Fruit fly (Drosophila melanogaster) whole organism, embryonic: ENCODE data around the gene Nelf-E.
A peak's percentile ranks its signal among the peaks of the same experiment; 100 is the strongest.

ENCODE experiments used
- CG10543 ChIP-seq: fragments of 200-800 bp; sonication (Bioruptor generic); optimal IDR thresholded peaks from 3 replicates; lab custom pipeline; 2017; ENCODE audit warnings: missing biosample characterization, mild to moderate bottlenecking, missing genetic modification characterization, moderate library complexity
- CG11085 ChIP-seq: fragments of 200-800 bp; sonication (Bioruptor generic); IDR thresholded peaks from 2 replicates; pipeline ENCODE4 v1.3.6; 2022; ENCODE audit warnings: missing biosample characterization, missing genetic modification characterization
- CG13287 ChIP-seq: fragments of 200-800 bp; sonication (Bioruptor generic); IDR thresholded peaks from 2 replicates; pipeline ENCODE4 v1.3.6; 2022; ENCODE audit warnings: missing biosample characterization, missing genetic modification characterization; ENCODE audit not compliant: partially characterized antibody
- CG14050 ChIP-seq: fragments of 200-800 bp; sonication (Bioruptor generic); IDR thresholded peaks from 3 replicates; pipeline ENCODE4 v1.3.6; 2022; ENCODE audit warnings: missing biosample characterization, missing genetic modification characterization
- CG14441 ChIP-seq: fragments of 200-800 bp; sonication (Bioruptor generic); IDR thresholded peaks from 2 replicates; pipeline ENCODE4 v1.3.6; 2022; ENCODE audit warnings: missing biosample characterization, missing genetic modification characterization
- CG14860 ChIP-seq: fragments of 200-800 bp; sonication (Bioruptor generic); IDR thresholded peaks from 3 replicates; pipeline ENCODE4 v1.3.6; 2022; ENCODE audit warnings: missing biosample characterization, missing genetic modification characterization; ENCODE audit not compliant: partially characterized antibody
- CG1529 ChIP-seq: fragments of 200-800 bp; sonication (Bioruptor generic); optimal IDR thresholded peaks from 3 replicates; lab custom pipeline; 2018; ENCODE audit warnings: missing biosample characterization, missing genetic modification characterization
- CG16779 ChIP-seq: fragments of 200-800 bp; sonication (Bioruptor generic); IDR thresholded peaks from 2 replicates; pipeline ENCODE4 v1.3.6; 2022; ENCODE audit warnings: missing biosample characterization, missing genetic modification characterization
- CG16863 ChIP-seq: fragments of 200-800 bp; sonication (Bioruptor generic); optimal IDR thresholded peaks from 3 replicates; lab custom pipeline; 2016; ENCODE audit warnings: missing biosample characterization, missing genetic modification characterization
- CG18011 ChIP-seq: fragments of 200-800 bp; sonication (Bioruptor generic); optimal IDR thresholded peaks from 2 replicates; lab custom pipeline; 2017; ENCODE audit warnings: missing biosample characterization, missing genetic modification characterization, mild to moderate bottlenecking, moderate library complexity, missing genotype
- CG1832 ChIP-seq: fragments of 200-800 bp; sonication (Bioruptor generic); optimal IDR thresholded peaks from 2 replicates; lab custom pipeline; 2017; ENCODE audit warnings: missing biosample characterization, mild to moderate bottlenecking, missing genetic modification characterization, inconsistent platforms
- CG18599 ChIP-seq: fragments of 200-800 bp; sonication (Bioruptor generic); optimal IDR thresholded peaks from 3 replicates; lab custom pipeline; 2017; ENCODE audit warnings: missing biosample characterization, missing genetic modification characterization, mild to moderate bottlenecking, moderate library complexity, missing genetic modification reagents
- CG2199 ChIP-seq: fragments of 200-800 bp; sonication (Bioruptor generic); IDR thresholded peaks from 3 replicates; pipeline ENCODE4 v1.3.6; 2022; ENCODE audit warnings: missing biosample characterization, missing genetic modification characterization
- CG30020 ChIP-seq: fragments of 200-800 bp; optimal IDR thresholded peaks from 2 replicates; lab custom pipeline; 2019; ENCODE audit warnings: missing biosample characterization, mild to moderate bottlenecking, missing genetic modification characterization, moderate library complexity
- CG4707 ChIP-seq: fragments of 200-800 bp; sonication (Bioruptor generic); optimal IDR thresholded peaks from 2 replicates; lab custom pipeline; 2018; ENCODE audit warnings: missing biosample characterization, mild to moderate bottlenecking, missing genetic modification characterization, moderate library complexity
- CG5180 ChIP-seq: fragments of 200-800 bp; sonication (Bioruptor generic); optimal IDR thresholded peaks from 3 replicates; lab custom pipeline; 2017; ENCODE audit warnings: missing biosample characterization, missing genetic modification characterization, mild to moderate bottlenecking, moderate library complexity, missing genetic modification reagents
- CG7372 ChIP-seq: fragments of 200-800 bp; sonication (Bioruptor generic); IDR thresholded peaks from 2 replicates; pipeline ENCODE4 v1.3.6; 2022; ENCODE audit warnings: missing biosample characterization, missing genetic modification characterization
- CG8478 ChIP-seq: fragments of >200 bp; optimal IDR thresholded peaks from 2 replicates; lab custom pipeline; 2018
- CrebB ChIP-seq: fragments of 200-800 bp; sonication (Bioruptor generic); optimal IDR thresholded peaks from 3 replicates; lab custom pipeline; 2018; ENCODE audit warnings: missing biosample characterization, mild to moderate bottlenecking, missing genetic modification characterization
- D ChIP-seq, 2 experiments: fragments of 200-800 bp in 1 of 2; fragments of >200 bp in 1 of 2; sonication (Bioruptor generic) in 1 of 2; optimal IDR thresholded peaks; 2 replicates in 1 of 2; 3 replicates in 1 of 2; lab custom pipeline; 2017; ENCODE audit warnings: mild to moderate bottlenecking in 1 of 2, missing biosample characterization in 1 of 2, missing genetic modification characterization in 1 of 2, missing genetic modification reagents in 1 of 2
- D19A ChIP-seq: fragments of 200-800 bp; optimal IDR thresholded peaks from 3 replicates; lab custom pipeline; 2019; ENCODE audit warnings: missing biosample characterization, mild to moderate bottlenecking, missing genetic modification characterization, moderate library complexity
- Dad ChIP-seq: fragments of 200-800 bp; sonication (Bioruptor generic); optimal IDR thresholded peaks from 3 replicates; lab custom pipeline; 2016; ENCODE audit warnings: missing biosample characterization, missing genetic modification characterization
- Hr3 ChIP-seq: fragments of 200-800 bp; sonication (Bioruptor generic); optimal IDR thresholded peaks from 3 replicates; lab custom pipeline; 2016; ENCODE audit warnings: missing biosample characterization, missing genetic modification characterization
- Nf-YB ChIP-seq: fragments of 200-800 bp; sonication (Bioruptor generic); optimal IDR thresholded peaks from 3 replicates; lab custom pipeline; 2019; ENCODE audit warnings: missing biosample characterization, mild to moderate bottlenecking, missing genetic modification characterization, moderate library complexity
- Nf-YC ChIP-seq: fragments of 200-800 bp; optimal IDR thresholded peaks from 3 replicates; lab custom pipeline; 2019; ENCODE audit warnings: missing biosample characterization, mild to moderate bottlenecking, missing genetic modification characterization, moderate library complexity
- Optix ChIP-seq: fragments of 200-800 bp; sonication (Bioruptor generic); IDR thresholded peaks from 3 replicates; pipeline ENCODE4 v1.3.6; 2022; ENCODE audit warnings: missing biosample characterization, missing genetic modification characterization
- Ptx1 ChIP-seq: fragments of 200-800 bp; sonication (Bioruptor generic); IDR thresholded peaks from 2 replicates; pipeline ENCODE4 v1.3.6; 2022; ENCODE audit warnings: missing biosample characterization, missing genetic modification characterization
- ac ChIP-seq: fragments of 200-800 bp; sonication (Bioruptor generic); optimal IDR thresholded peaks from 3 replicates; lab custom pipeline; 2017; ENCODE audit warnings: missing biosample characterization, mild to moderate bottlenecking, missing genetic modification characterization
- az2 ChIP-seq: fragments of 200-800 bp; sonication (Bioruptor generic); optimal IDR thresholded peaks from 3 replicates; lab custom pipeline; 2016; ENCODE audit warnings: missing biosample characterization, missing genetic modification characterization
- bbx ChIP-seq: fragments of 200-800 bp; sonication (Bioruptor generic); IDR thresholded peaks from 2 replicates; pipeline ENCODE4 v1.3.6; 2022; ENCODE audit warnings: missing biosample characterization, missing genetic modification characterization; ENCODE audit not compliant: partially characterized antibody
- bsh ChIP-seq, 2 experiments: fragments of 200-800 bp; sonication (Bioruptor generic); optimal IDR thresholded peaks; 2 replicates each; lab custom pipeline; 2017 to 2018; ENCODE audit warnings: mild to moderate bottlenecking in 2 of 2, missing biosample characterization in 2 of 2, missing genetic modification characterization in 2 of 2, moderate library complexity in 1 of 2
- ci ChIP-seq: fragments of 200-800 bp; sonication (Bioruptor generic); IDR thresholded peaks from 3 replicates; pipeline ENCODE4 v1.3.6; 2022; ENCODE audit warnings: missing biosample characterization, missing genetic modification characterization
- danr ChIP-seq: fragments of 200-800 bp; sonication (Bioruptor generic); IDR thresholded peaks from 2 replicates; pipeline ENCODE4 v1.3.6; 2022; ENCODE audit warnings: missing biosample characterization, missing genetic modification characterization
- dmrt99B ChIP-seq: fragments of 200-800 bp; sonication (Bioruptor generic); optimal IDR thresholded peaks from 2 replicates; lab custom pipeline; 2018; ENCODE audit warnings: missing biosample characterization, mild to moderate bottlenecking, missing genetic modification characterization, moderate library complexity
- emc ChIP-seq: fragments of 200-800 bp; sonication (Bioruptor generic); optimal IDR thresholded peaks from 2 replicates; lab custom pipeline; 2016; ENCODE audit warnings: missing biosample characterization, missing genetic modification characterization
- exex ChIP-seq: fragments of 200-800 bp; sonication (Bioruptor generic); optimal IDR thresholded peaks from 4 replicates; lab custom pipeline; 2018; ENCODE audit warnings: missing biosample characterization, mild to moderate bottlenecking, missing genetic modification characterization, moderate library complexity
- gcm2 ChIP-seq: fragments of 200-800 bp; sonication (Bioruptor generic); optimal IDR thresholded peaks from 2 replicates; lab custom pipeline; 2016; ENCODE audit warnings: missing biosample characterization, missing genetic modification characterization
- grn ChIP-seq: fragments of 200-800 bp; sonication (Bioruptor generic); optimal IDR thresholded peaks from 3 replicates; lab custom pipeline; 2017; ENCODE audit warnings: missing biosample characterization, missing genetic modification characterization
- h ChIP-seq: fragments of >200 bp; optimal IDR thresholded peaks from 2 replicates; lab custom pipeline; 2017
- kah ChIP-seq: fragments of 200-800 bp; sonication (Bioruptor generic); optimal IDR thresholded peaks from 2 replicates; lab custom pipeline; 2018; ENCODE audit warnings: missing biosample characterization, mild to moderate bottlenecking, missing genetic modification characterization
- klu ChIP-seq: fragments of 200-800 bp; sonication (Bioruptor generic); IDR thresholded peaks from 2 replicates; pipeline ENCODE4 v1.3.6; 2022; ENCODE audit warnings: missing biosample characterization, missing genetic modification characterization
- lilli ChIP-seq: fragments of 200-800 bp; sonication (Bioruptor generic); optimal IDR thresholded peaks from 3 replicates; lab custom pipeline; 2016; ENCODE audit warnings: missing biosample characterization, missing genetic modification characterization
- lola ChIP-seq, 3 experiments: fragments of >200 bp in 2 of 3; fragments of 200-800 bp in 1 of 3; sonication (Bioruptor generic) in 1 of 3; optimal IDR thresholded peaks; 2 replicates each; lab custom pipeline; 2017 to 2019; ENCODE audit warnings: missing biosample characterization in 3 of 3, missing genetic modification characterization in 3 of 3, mild to moderate bottlenecking in 1 of 3, moderate library complexity in 1 of 3
- maf-S ChIP-seq: fragments of 200-800 bp; sonication (Bioruptor generic); optimal IDR thresholded peaks from 2 replicates; lab custom pipeline; 2016; ENCODE audit warnings: missing biosample characterization, missing genetic modification characterization
- odd ChIP-seq: fragments of 200-800 bp; sonication (Bioruptor generic); optimal IDR thresholded peaks from 2 replicates; lab custom pipeline; 2017; ENCODE audit warnings: missing biosample characterization, mild to moderate bottlenecking, missing genetic modification characterization
- onecut ChIP-seq: fragments of 200-800 bp; sonication (Bioruptor generic); IDR thresholded peaks from 2 replicates; pipeline ENCODE4 v1.3.6; 2022; ENCODE audit warnings: missing biosample characterization, missing genetic modification characterization
- sc ChIP-seq, 3 experiments: fragments of >200 bp in 2 of 3; fragments of 200-800 bp in 1 of 3; sonication (Bioruptor generic) in 1 of 3; optimal IDR thresholded peaks; 2 replicates in 2 of 3; 3 replicates in 1 of 3; lab custom pipeline; 2017; ENCODE audit warnings: mild to moderate bottlenecking in 1 of 3, missing biosample characterization in 1 of 3, missing genetic modification characterization in 1 of 3, missing genetic modification reagents in 1 of 3
- zf30C ChIP-seq: fragments of 200-800 bp; sonication (Bioruptor generic); optimal IDR thresholded peaks from 3 replicates; lab custom pipeline; 2018; ENCODE audit warnings: missing biosample characterization, mild to moderate bottlenecking, missing genetic modification characterization

Nelf-E gene

DNA sequence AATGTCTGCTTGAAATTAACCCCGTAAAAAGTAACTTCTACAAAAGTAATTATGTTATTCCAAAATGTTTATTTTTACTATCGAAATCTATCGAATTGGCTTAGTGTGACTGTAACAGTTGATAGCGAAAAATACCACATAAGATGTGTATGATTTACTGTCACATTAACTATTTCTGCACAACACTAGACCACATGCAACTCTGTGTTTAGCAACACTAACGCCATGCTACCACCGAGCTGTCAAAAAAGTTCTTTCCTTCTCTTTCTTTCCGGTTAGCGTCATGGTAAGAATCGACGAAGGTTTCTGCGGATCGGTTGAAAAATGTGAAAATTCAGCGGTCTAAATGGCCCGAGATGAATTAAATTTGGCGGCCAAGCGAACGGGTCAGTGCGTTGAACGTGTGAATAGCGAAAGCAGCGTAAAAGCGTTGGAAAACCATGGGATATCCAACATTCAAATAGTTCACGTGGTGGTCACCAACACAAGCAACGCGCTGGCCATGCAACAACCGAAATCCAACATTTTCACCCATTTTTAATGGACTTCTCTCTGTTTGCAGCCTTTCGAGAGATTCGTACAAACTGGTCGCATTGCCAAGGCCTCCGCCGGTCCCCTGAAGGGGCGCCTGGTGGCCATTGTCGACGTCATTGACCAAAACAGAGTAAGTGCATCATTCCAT, at the start of gene Nelf-E, which contains the start of gene RpL14 (continued):
- TF ChIP-seq CG14860 (GFP tag; lab: Robert Waterston, UW) (0 out of 3 replicates have a peak, but pooled peaks have one; percentile 20), CrebB (peak; percentile 98), Nf-YC (tag; lab: Kevin White, UChicago) (peak; percentile 83), emc (peak; percentile 95), Nf-YB (GFP tag; lab: Kevin White, UChicago) (peak; percentile 84), CG1832 (GFP tag; lab: Kevin White, UChicago) (peak; percentile 55), CG4707 (GFP tag; lab: Kevin White, UChicago) (peak; percentile 95), CG11085 (GFP tag; lab: Robert Waterston, UW) (peak; percentile 93), ci (peak; percentile 99), klu (GFP tag; lab: Robert Waterston, UW) (peak; percentile 85), lilli (GFP tag; lab: Kevin White, UChicago) (peak; percentile 91), dmrt99B (peak; percentile 86), Hr3 (peak; percentile 85), gcm2 (GFP tag; lab: Kevin White, UChicago) (peak; percentile 93), D (optimal IDR thresholded peaks at IDR 0.05; lab: Kevin White, UChicago) (peak; percentile 37), D (GFP tag; optimal IDR thresholded peaks at IDR 0.05; lab: Kevin White, UChicago) (peak; percentile 90), CG18011 (peak; percentile 88), D19A (tag; lab: Kevin White, UChicago) (peak; percentile 72), ac (GFP tag; lab: Kevin White, UChicago) (peak; percentile 92), CG18599 (GFP tag; lab: Kevin White, UChicago) (peak; percentile 97), CG8478 (lab: Kevin White, UChicago) (no peak), odd (GFP tag; lab: Kevin White, UChicago) (peak; percentile 95), Optix (GFP tag; lab: Robert Waterston, UW) (peak; percentile 86), CG7372 (GFP tag; lab: Robert Waterston, UW) (peak; percentile 91), CG16863 (GFP tag; lab: Kevin White, UChicago) (peak; percentile 92), h (lab: Kevin White, UChicago) (no peak), CG16779 (peak; percentile 97), lola (GFP tag; optimal IDR thresholded peaks at IDR 0.05; lab: Kevin White, UChicago) (peak in 1 of 3 experiments; percentile 72), grn (GFP tag; lab: Kevin White, UChicago) (no peak), CG2199 (GFP tag; lab: Robert Waterston, UW) (peak; percentile 95), CG1529 (peak; percentile 90), Dad (peak; percentile 98), bsh (GFP tag; optimal IDR thresholded peaks at IDR 0.05; lab: Kevin White, UChicago) (peak in 1 of 2 experiments; percentile 91), Ptx1 (peak; percentile 89), CG13287 (GFP tag; lab: Robert Waterston, UW) (peak; percentile 66; the same call in 1 of the 2 replicates), kah (GFP tag; lab: Kevin White, UChicago) (peak; percentile 92), CG14050 (GFP tag; lab: Robert Waterston, UW) (peak; percentile 89), CG14441 (peak; percentile 87), bbx (GFP tag; lab: Robert Waterston, UW) (peak; percentile 61), sc (optimal IDR thresholded peaks at IDR 0.05; lab: Kevin White, UChicago) (no peak), sc (GFP tag; optimal IDR thresholded peaks at IDR 0.05; lab: Kevin White, UChicago) (peak; percentile 88), CG5180 (GFP tag; lab: Kevin White, UChicago) (peak; percentile 82), danr (GFP tag; lab: Robert Waterston, UW) (peak; percentile 69), exex (tag; lab: Kevin White, UChicago) (peak; percentile 77), az2 (peak; percentile 76), CG30020 (peak; percentile 83), onecut (GFP tag; lab: Robert Waterston, UW) (peak; percentile 95), maf-S (GFP tag; lab: Kevin White, UChicago) (peak; percentile 94), CG10543 (peak; percentile 97), zf30C (GFP tag; lab: Kevin White, UChicago) (peak; percentile 34)
